Worm (Caenorhabditis elegans) whole organism, early embryonic: ENCODE measurements around the gene ZK1307.7.

Experiments used
- ama-1 ChIP-seq: fragments of 150-350 bp; optimal IDR thresholded peaks from 2 replicates; lab custom pipeline; 2014
- ets-7 ChIP-seq: sonication (generic microtip); optimal IDR thresholded peaks from 2 replicates; lab custom pipeline; 2016; ENCODE audit warnings: missing genotype, missing genetic modification characterization, missing compliant biosample characterization
- pes-1 ChIP-seq: fragments of 200-800 bp; sonication (Bioruptor generic); IDR thresholded peaks from 2 replicates; pipeline ENCODE4 v1.3.6; 2022; ENCODE audit warnings: missing genetic modification reagents, missing genetic modification characterization, missing compliant biosample characterization
- tra-4 ChIP-seq: sonication (generic microtip); optimal IDR thresholded peaks from 2 replicates; lab custom pipeline; 2017; ENCODE audit warnings: missing genetic modification characterization, missing compliant biosample characterization

DNA sequence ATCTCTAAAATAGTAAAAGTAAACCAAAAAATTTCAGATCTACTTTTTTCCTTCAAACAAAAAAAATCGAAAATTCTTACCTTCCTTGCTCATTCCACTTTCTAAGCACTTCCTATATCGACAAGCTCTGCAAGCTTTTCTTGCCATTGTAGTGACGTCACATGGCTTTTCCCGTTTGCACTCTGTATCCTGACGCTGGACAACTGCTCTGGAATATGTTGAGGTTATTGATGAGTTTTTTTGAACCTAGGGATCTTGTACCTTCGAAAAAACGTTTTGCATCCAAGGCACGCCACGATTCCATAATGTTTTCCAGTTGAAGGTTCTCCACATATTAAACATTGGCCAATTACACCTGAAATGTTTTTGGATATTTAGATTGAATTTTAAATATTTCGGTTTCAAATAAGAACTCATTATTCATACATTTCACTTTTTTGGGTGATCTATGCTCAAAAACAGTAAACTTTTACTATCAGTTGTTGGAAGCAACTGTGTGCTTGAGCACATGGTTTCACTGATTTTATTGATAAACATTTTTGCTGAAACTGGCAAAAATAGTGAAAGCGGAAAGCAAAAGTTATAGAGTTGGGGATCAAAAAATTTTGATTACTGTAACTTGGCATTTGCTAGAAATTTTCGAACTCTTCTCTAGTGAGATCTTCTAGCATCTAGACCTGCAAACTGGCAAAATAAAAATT is 36.2 kb upstream of the ZK1307.7 start:
- TF ChIP-seq ama-1 (lab: Kevin White, UChicago) (no peak), pes-1 (no peak), ets-7 (no peak), tra-4 (tag; lab: Kevin White, UChicago) (no peak)
